Worm (Caenorhabditis elegans) whole organism, L4 larva: Measurements from ENCODE around the gene clec-161.

Experiments
- F49E8.2 ChIP-seq: sonication (generic microtip); optimal IDR thresholded peaks from 2 replicates; lab custom pipeline; 2016; ENCODE audit warnings: missing compliant biosample characterization, mild to moderate bottlenecking, missing genetic modification characterization, borderline replicate concordance
- T20F7.1 ChIP-seq: fragments of 200-800 bp; sonication (Bioruptor generic); optimal IDR thresholded peaks from 2 replicates; lab custom pipeline; 2018; ENCODE audit warnings: mild to moderate bottlenecking, missing genetic modification characterization, missing compliant biosample characterization
- Y48G9A.11 ChIP-seq: fragments of 200-800 bp; sonication (Bioruptor generic); IDR thresholded peaks from 2 replicates; pipeline ENCODE4 v1.3.6; 2022; ENCODE audit warnings: missing genetic modification reagents, missing genetic modification characterization, missing compliant biosample characterization
- ama-1 ChIP-seq: fragments of 150-350 bp; optimal IDR thresholded peaks from 2 replicates; lab custom pipeline; 2014; ENCODE audit warnings: inconsistent platforms, mixed read lengths
- dmd-8 ChIP-seq: fragments of 200-800 bp; sonication (Bioruptor generic); IDR thresholded peaks from 2 replicates; pipeline ENCODE4 v1.3.6; 2022; ENCODE audit warnings: missing genetic modification characterization, missing compliant biosample characterization
- egl-27 ChIP-seq: sonication (generic microtip); optimal IDR thresholded peaks from 3 replicates; lab custom pipeline; 2017; ENCODE audit warnings: missing biosample characterization, missing genetic modification reagents, missing genetic modification characterization
- fkh-10 ChIP-seq: fragments of 150-350 bp; optimal IDR thresholded peaks from 2 replicates; lab custom pipeline; 2014; ENCODE audit warnings: missing biosample characterization, missing genetic modification reagents, missing genetic modification characterization
- lin-38 ChIP-seq: fragments of 200-800 bp; sonication (Bioruptor generic); IDR thresholded peaks from 2 replicates; pipeline ENCODE4 v1.3.6; 2022; ENCODE audit warnings: missing genetic modification reagents, missing genetic modification characterization, missing compliant biosample characterization
- lin-39 ChIP-seq: fragments of 150-350 bp; optimal IDR thresholded peaks from 2 replicates; lab custom pipeline; 2014; ENCODE audit warnings: missing biosample characterization, missing genetic modification reagents, missing genetic modification characterization
- nhr-10 ChIP-seq: fragments of 150-350 bp; optimal IDR thresholded peaks from 2 replicates; lab custom pipeline; 2014; ENCODE audit warnings: missing biosample characterization, missing genetic modification characterization
- nhr-111 ChIP-seq: fragments of 200-800 bp; sonication (Bioruptor generic); optimal IDR thresholded peaks from 2 replicates; lab custom pipeline; 2018; ENCODE audit warnings: mild to moderate bottlenecking, missing genetic modification characterization, missing compliant biosample characterization
- nhr-28 ChIP-seq: fragments of 150-350 bp; optimal IDR thresholded peaks from 2 replicates; lab custom pipeline; 2014; ENCODE audit warnings: missing biosample characterization, missing genetic modification characterization
- unc-130 ChIP-seq: sonication (generic microtip); optimal IDR thresholded peaks from 2 replicates; lab custom pipeline; 2016; ENCODE audit warnings: missing genetic modification reagents, missing genetic modification characterization, missing compliant biosample characterization

DNA sequence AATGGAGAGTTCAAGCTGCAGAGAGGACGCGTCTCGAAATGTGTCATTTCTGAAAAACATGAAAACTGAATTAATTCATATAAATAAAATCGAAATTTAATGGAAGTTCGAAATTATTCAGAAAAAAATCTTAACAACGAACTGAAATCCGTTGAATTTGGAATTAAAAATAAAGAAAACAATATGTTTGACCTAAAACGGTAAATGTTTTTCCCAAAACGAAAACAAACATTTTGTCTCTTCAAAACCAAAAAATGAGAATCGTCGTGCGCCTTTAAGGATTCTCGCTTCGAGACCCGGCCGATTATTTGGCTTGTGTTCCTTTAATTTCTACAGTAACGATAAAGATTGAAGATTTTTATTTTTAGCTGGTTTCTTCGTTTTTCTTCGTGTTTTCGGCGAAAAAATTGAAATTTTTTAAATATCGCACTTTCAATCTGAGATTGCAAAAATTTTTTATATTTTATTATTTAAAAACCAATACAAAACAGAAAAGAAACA lies 49.1 kb downstream of the clec-161 start, which contains the start of gene C48B4.7:
- no peak for TF ChIP-seq Y48G9A.11 (GFP tag; lab: Robert Waterston, UW)
- no peak for TF ChIP-seq unc-130
- no peak for TF ChIP-seq nhr-10 (tag; lab: Kevin White, UChicago)
- TF ChIP-seq ama-1 (lab: Kevin White, UChicago), result no peak
- no peak for TF ChIP-seq dmd-8 (GFP tag; lab: Robert Waterston, UW)
- no peak for TF ChIP-seq nhr-111 (GFP tag; lab: Kevin White, UChicago)
- 0 out of 2 replicates have a peak, but pooled peaks have one; percentile 24 for TF ChIP-seq lin-38 (GFP tag; lab: Robert Waterston, UW)
- TF ChIP-seq T20F7.1 (GFP tag; lab: Kevin White, UChicago), result no peak
- TF ChIP-seq lin-39, result no peak
- no peak for TF ChIP-seq egl-27 (tag; lab: Kevin White, UChicago)
- no peak for TF ChIP-seq fkh-10 (GFP tag; lab: Kevin White, UChicago)
- no peak for TF ChIP-seq nhr-28 (tag; lab: Kevin White, UChicago)
- TF ChIP-seq F49E8.2 (tag; lab: Kevin White, UChicago), result no peak
